Worm (Caenorhabditis elegans): ENCODE measurements around the gene srj-27.

The srj-27 gene

DNA sequence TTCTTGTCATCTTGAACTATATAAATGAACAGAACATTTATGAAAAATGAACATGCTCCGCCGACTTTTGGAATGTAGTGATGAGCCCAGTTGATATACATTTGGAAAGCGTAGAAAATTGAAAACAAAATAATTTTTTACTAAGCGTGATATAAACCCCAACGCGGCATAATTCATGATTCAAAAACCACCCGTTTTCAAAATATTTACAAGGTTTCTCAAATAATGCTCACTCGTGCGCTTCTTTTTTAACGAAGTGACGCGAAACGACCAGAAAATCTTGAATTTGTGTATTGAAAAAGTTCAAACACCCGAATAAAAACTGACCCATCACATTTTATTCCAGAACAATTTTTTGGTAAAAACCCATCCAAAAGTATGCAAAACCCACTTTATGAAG, at the start of gene srj-27:
TSS of gene srj-27 (minus strand) at position 101 of the 400 bp plus-strand sequence.
- TF ChIP-seq lsy-2 (tag; optimal IDR thresholded peaks at IDR 0.05) (no peak), nhr-2 (tag; optimal IDR thresholded peaks at IDR 0.05) (no peak), nhr-12 (tag; optimal IDR thresholded peaks at IDR 0.05) (no peak), unc-39 (tag; optimal IDR thresholded peaks at IDR 0.05) (no peak), nhr-76 (tag; optimal IDR thresholded peaks at IDR 0.05) (no peak), ham-2 (GFP tag; optimal IDR thresholded peaks at IDR 0.05) (no peak), drap-1 (GFP tag; optimal IDR thresholded peaks at IDR 0.05) (no peak), unc-120 (tag; optimal IDR thresholded peaks at IDR 0.05; ENCODE audit: poor library complexity, severe bottlenecking) (no peak), zip-8 (tag; optimal IDR thresholded peaks at IDR 0.05) (no peak), bed-3 (GFP tag; optimal IDR thresholded peaks at IDR 0.05) (no peak), snpc-4 (tag; optimal IDR thresholded peaks at IDR 0.05) (no peak), tbx-8 (GFP tag; optimal IDR thresholded peaks at IDR 0.05) (no peak), mab-5 (tag; optimal IDR thresholded peaks at IDR 0.05) (no peak), nhr-28 (tag; optimal IDR thresholded peaks at IDR 0.05) (no peak), mep-1 (tag; optimal IDR thresholded peaks at IDR 0.05) (no peak), pha-4 (tag; optimal IDR thresholded peaks at IDR 0.05) (no peak)

DNA sequence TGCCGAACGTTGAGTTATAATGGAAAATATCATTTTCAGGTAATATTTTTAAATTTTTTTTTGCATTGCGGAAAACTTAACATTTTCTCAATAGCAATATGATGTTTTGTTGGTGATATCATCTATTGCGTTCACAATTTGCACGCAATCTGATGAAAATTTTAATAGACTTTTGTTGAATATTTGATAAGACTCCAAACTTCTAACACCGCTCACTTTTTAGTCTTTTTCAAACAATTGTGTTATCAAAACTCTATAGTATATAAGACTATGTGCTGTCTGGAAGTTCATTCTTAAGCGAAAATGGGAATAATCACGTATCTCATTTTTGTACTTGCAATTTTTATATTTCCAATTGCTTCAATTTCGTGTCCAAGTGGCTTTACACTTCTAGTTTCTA, 48.1 kb upstream of the srj-27 start, which contains the start of gene clec-47:
TSS of gene clec-47 (plus strand) at position 301 of the 400 bp plus-strand sequence.
- TF ChIP-seq nhr-2 (tag; optimal IDR thresholded peaks at IDR 0.05): no peak
- no peak for TF ChIP-seq hlh-1 (tag; optimal IDR thresholded peaks at IDR 0.05)
- no peak for TF ChIP-seq lin-32 (GFP tag; optimal IDR thresholded peaks at IDR 0.05)
- TF ChIP-seq sptf-1 (tag; optimal IDR thresholded peaks at IDR 0.05): no peak
- no peak for TF ChIP-seq elt-1 (tag; optimal IDR thresholded peaks at IDR 0.05; ENCODE audit: borderline replicate concordance, insufficient read depth)
- TF ChIP-seq mep-1 (tag; optimal IDR thresholded peaks at IDR 0.05): no peak
- TF ChIP-seq cnd-1 (tag; optimal IDR thresholded peaks at IDR 0.05): no peak
- TF ChIP-seq ceh-39 (tag; optimal IDR thresholded peaks at IDR 0.05): no peak

DNA sequence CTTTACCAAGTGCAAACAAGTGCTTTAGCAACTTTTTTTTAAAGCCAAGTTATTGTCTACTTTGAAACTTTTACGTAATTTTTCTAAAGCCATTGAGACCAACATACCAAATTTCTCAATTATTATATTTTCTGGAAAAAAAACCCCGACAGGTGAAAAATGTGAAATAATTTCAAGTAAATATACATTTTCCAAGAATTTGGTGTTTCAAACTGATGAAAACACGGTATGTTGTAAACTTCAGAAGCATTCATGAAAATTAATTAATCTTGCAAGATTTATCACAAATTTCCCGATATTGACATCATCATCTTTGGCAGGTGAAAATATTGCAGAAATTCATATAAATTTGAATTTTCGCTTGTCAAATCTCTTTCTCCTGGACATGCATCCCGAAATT, 35.4 kb upstream of the srj-27 start, which contains the start of gene srz-11:
TSS of gene srz-11 (plus strand) at position 386 of the 400 bp plus-strand sequence.
- TF ChIP-seq nhr-12 (tag; optimal IDR thresholded peaks at IDR 0.05) (no peak), drap-1 (GFP tag; optimal IDR thresholded peaks at IDR 0.05) (no peak), nhr-2 (tag; optimal IDR thresholded peaks at IDR 0.05) (no peak), ztf-11 (tag; optimal IDR thresholded peaks at IDR 0.05) (no peak), sptf-1 (tag; optimal IDR thresholded peaks at IDR 0.05) (no peak), snpc-4 (tag; optimal IDR thresholded peaks at IDR 0.05) (no peak), sem-2 (GFP tag; optimal IDR thresholded peaks at IDR 0.05) (no peak), cnd-1 (tag; optimal IDR thresholded peaks at IDR 0.05) (no peak), nhr-28 (tag; optimal IDR thresholded peaks at IDR 0.05) (no peak), lin-13 (tag; optimal IDR thresholded peaks at IDR 0.05) (no peak), unc-120 (tag; optimal IDR thresholded peaks at IDR 0.05; ENCODE audit: poor library complexity, severe bottlenecking) (no peak), M03D4.4 (tag; optimal IDR thresholded peaks at IDR 0.05) (no peak), flh-1 (GFP tag; optimal IDR thresholded peaks at IDR 0.05) (no peak)

DNA sequence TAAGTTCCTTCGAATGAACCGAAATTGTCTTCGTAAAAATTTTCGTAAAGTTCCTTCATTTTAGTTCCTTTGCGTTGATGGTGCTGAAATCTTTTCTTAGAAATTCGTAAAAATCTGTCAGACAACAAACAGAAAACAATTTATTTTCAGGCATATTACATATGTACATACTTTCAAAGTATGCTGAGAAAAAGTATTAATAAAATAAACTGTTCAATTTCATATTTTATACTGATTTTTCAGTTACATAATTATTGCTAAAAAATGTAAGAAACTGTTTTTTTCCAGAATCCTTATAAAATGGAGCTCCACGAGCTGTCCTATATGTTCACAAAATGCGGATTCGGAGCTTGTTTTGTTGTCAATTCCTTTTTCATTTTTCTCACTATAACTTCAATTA, 31.4 kb upstream of the srj-27 start, which contains the start of gene str-45:
TSS of gene str-45 (plus strand) at position 301 of the 400 bp plus-strand sequence.
- TF ChIP-seq tbx-8 (GFP tag; optimal IDR thresholded peaks at IDR 0.05): no peak
- TF ChIP-seq pha-4 (tag; optimal IDR thresholded peaks at IDR 0.05): no peak
- no peak for TF ChIP-seq nhr-2 (tag; optimal IDR thresholded peaks at IDR 0.05)
- no peak for TF ChIP-seq cnd-1 (tag; optimal IDR thresholded peaks at IDR 0.05)
- no peak for TF ChIP-seq mep-1 (tag; optimal IDR thresholded peaks at IDR 0.05)
- no peak for TF ChIP-seq snpc-4 (tag; optimal IDR thresholded peaks at IDR 0.05)
- TF ChIP-seq mab-5 (tag; optimal IDR thresholded peaks at IDR 0.05): no peak
- TF ChIP-seq zip-8 (tag; optimal IDR thresholded peaks at IDR 0.05): no peak
- TF ChIP-seq ces-1 (GFP tag; optimal IDR thresholded peaks at IDR 0.05): no peak
- no peak for TF ChIP-seq nhr-76 (tag; optimal IDR thresholded peaks at IDR 0.05)
- TF ChIP-seq blmp-1 (tag; optimal IDR thresholded peaks at IDR 0.05): no peak
- TF ChIP-seq unc-62 (GFP tag; optimal IDR thresholded peaks at IDR 0.05): no peak
- TF ChIP-seq drap-1 (GFP tag; optimal IDR thresholded peaks at IDR 0.05): no peak
- no peak for TF ChIP-seq M03D4.4 (tag; optimal IDR thresholded peaks at IDR 0.05)
- TF ChIP-seq sem-2 (GFP tag; optimal IDR thresholded peaks at IDR 0.05): no peak
- TF ChIP-seq lsy-2 (tag; optimal IDR thresholded peaks at IDR 0.05): no peak
- no peak for TF ChIP-seq bed-3 (GFP tag; optimal IDR thresholded peaks at IDR 0.05)
- TF ChIP-seq sptf-1 (tag; optimal IDR thresholded peaks at IDR 0.05): no peak

DNA sequence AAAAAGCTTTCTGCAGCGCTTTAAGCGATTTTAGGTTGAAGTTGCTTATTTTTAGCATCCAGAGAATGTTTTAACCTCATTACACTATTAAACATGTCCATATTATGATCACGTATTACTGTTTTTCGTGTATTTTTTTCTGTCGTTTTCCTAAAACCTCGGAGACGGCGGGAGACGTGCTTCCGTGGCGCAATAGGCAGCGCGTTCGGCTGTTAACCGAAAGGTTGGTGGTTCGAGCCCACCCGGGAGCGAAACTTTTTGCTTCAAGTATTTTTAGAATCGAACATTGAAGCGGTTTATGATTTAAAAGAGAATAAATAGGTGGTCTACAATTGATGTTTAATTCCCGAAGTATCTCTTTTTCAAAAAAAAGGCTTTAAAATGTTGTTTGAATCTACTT, 29.2 kb upstream of the srj-27 start:
- no peak for TF ChIP-seq M03D4.4 (tag; optimal IDR thresholded peaks at IDR 0.05)
- no peak for TF ChIP-seq nhr-237 (tag; optimal IDR thresholded peaks at IDR 0.05)
- TF ChIP-seq zip-8 (tag; optimal IDR thresholded peaks at IDR 0.05): no peak
- TF ChIP-seq ceh-39 (tag; optimal IDR thresholded peaks at IDR 0.05): no peak
- no peak for TF ChIP-seq tbx-8 (GFP tag; optimal IDR thresholded peaks at IDR 0.05)
- no peak for TF ChIP-seq sptf-1 (tag; optimal IDR thresholded peaks at IDR 0.05)
- TF ChIP-seq lin-32 (GFP tag; optimal IDR thresholded peaks at IDR 0.05): no peak
- TF ChIP-seq nhr-28 (tag; optimal IDR thresholded peaks at IDR 0.05): no peak
- TF ChIP-seq ztf-11 (tag; optimal IDR thresholded peaks at IDR 0.05): no peak
- no peak for TF ChIP-seq elt-3 (tag; optimal IDR thresholded peaks at IDR 0.05)
- no peak for TF ChIP-seq ceh-83 (GFP tag; optimal IDR thresholded peaks at IDR 0.05)
- no peak for TF ChIP-seq snpc-4 (tag; optimal IDR thresholded peaks at IDR 0.05)
- no peak for TF ChIP-seq unc-62 (GFP tag; optimal IDR thresholded peaks at IDR 0.05)

All from whole organism, mixed stage, embryonic.